Worm (Caenorhabditis elegans) whole organism, L1 larva: Measurements from ENCODE around the gene Y75B8A.19.
"Not testable (repeated sequence)": the region's sequence is repeated elsewhere in the genome, so short reads cannot be mapped to it uniquely, and the experiment has no call there.

ENCODE experiments used
- C04F5.9 ChIP-seq: sonication (generic microtip); optimal IDR thresholded peaks from 2 replicates; lab custom pipeline; 2016; ENCODE audit warnings: missing genetic modification characterization, missing compliant biosample characterization
- C34B4.2 ChIP-seq: sonication (generic microtip); optimal IDR thresholded peaks from 2 replicates; lab custom pipeline; 2017; ENCODE audit warnings: mild to moderate bottlenecking, missing genetic modification characterization, missing compliant biosample characterization
- aly-2 ChIP-seq: fragments of 150-350 bp; optimal IDR thresholded peaks from 2 replicates; lab custom pipeline; 2014; ENCODE audit warnings: missing biosample characterization, missing genetic modification characterization
- blmp-1 ChIP-seq: fragments of 150-350 bp; optimal IDR thresholded peaks from 2 replicates; lab custom pipeline; 2014; ENCODE audit warnings: missing biosample characterization, missing genetic modification characterization
- ceh-88 ChIP-seq: fragments of 200-800 bp; sonication (Bioruptor generic); IDR thresholded peaks from 2 replicates; pipeline ENCODE4 v1.3.6; 2022; ENCODE audit warnings: missing genetic modification characterization, missing compliant biosample characterization
- ces-1 ChIP-seq: fragments of 150-350 bp; optimal IDR thresholded peaks from 2 replicates; lab custom pipeline; 2014; ENCODE audit warnings: missing biosample characterization, missing genetic modification reagents, missing genetic modification characterization
- efl-1 ChIP-seq, 4 experiments: fragments of 150-350 bp; optimal IDR thresholded peaks in 3 of 4; peaks in 1 of 4; 1 replicate in 1 of 4; 2 replicates in 3 of 4; lab custom pipeline; 2014; ENCODE audit warnings: missing biosample characterization in 2 of 4, missing genetic modification characterization in 2 of 4, missing genetic modification reagents in 2 of 4
- egl-13 ChIP-seq: sonication (generic microtip); optimal IDR thresholded peaks from 2 replicates; lab custom pipeline; 2016; ENCODE audit warnings: missing genotype, missing genetic modification reagents, missing genetic modification characterization, missing compliant biosample characterization
- egl-27 ChIP-seq, 2 experiments: fragments of 150-350 bp in 1 of 2; sonication (generic microtip); optimal IDR thresholded peaks; 3 replicates each; lab custom pipeline; 2017 to 2018; ENCODE audit warnings: missing biosample characterization in 2 of 2, missing genetic modification characterization in 2 of 2, missing genetic modification reagents in 2 of 2
- elt-3 ChIP-seq, 6 experiments: fragments of 150-350 bp in 1 of 6; sonication (generic microtip); optimal IDR thresholded peaks; 2 replicates each; lab custom pipeline; 2017 to 2018; ENCODE audit warnings: missing biosample characterization in 6 of 6, missing genetic modification characterization in 6 of 6, inconsistent platforms in 1 of 6
- fkh-4 ChIP-seq: sonication (generic microtip); optimal IDR thresholded peaks from 2 replicates; lab custom pipeline; 2016; ENCODE audit warnings: missing compliant biosample characterization, missing genetic modification characterization, borderline replicate concordance
- fos-1 ChIP-seq: fragments of 150-350 bp; optimal IDR thresholded peaks from 2 replicates; lab custom pipeline; 2014; ENCODE audit warnings: missing biosample characterization, missing genetic modification characterization
- grh-1 ChIP-seq: fragments of 200-800 bp; sonication (Bioruptor generic); IDR thresholded peaks from 2 replicates; pipeline ENCODE4 v1.3.6; 2022; ENCODE audit warnings: missing genetic modification reagents, missing genetic modification characterization, missing compliant biosample characterization
- hlh-17 ChIP-seq: fragments of 200-800 bp; sonication (Bioruptor generic); optimal IDR thresholded peaks from 2 replicates; lab custom pipeline; 2018; ENCODE audit warnings: missing genetic modification characterization, mild to moderate bottlenecking, missing compliant biosample characterization, moderate library complexity, borderline replicate concordance
- hlh-4 ChIP-seq: sonication (generic microtip); optimal IDR thresholded peaks from 2 replicates; lab custom pipeline; 2016; ENCODE audit warnings: mild to moderate bottlenecking, missing genetic modification characterization, missing compliant biosample characterization
- irx-1 ChIP-seq: sonication (generic microtip); optimal IDR thresholded peaks from 2 replicates; lab custom pipeline; 2016; ENCODE audit warnings: missing genetic modification characterization, missing compliant biosample characterization
- jun-1 ChIP-seq: fragments of 150-350 bp; optimal IDR thresholded peaks from 2 replicates; lab custom pipeline; 2014; ENCODE audit warnings: missing biosample characterization, missing genetic modification reagents, missing genetic modification characterization
- lin-14 ChIP-seq: fragments of 200-800 bp; sonication (Bioruptor generic); optimal IDR thresholded peaks from 2 replicates; lab custom pipeline; 2018; ENCODE audit warnings: mild to moderate bottlenecking, missing genetic modification characterization, moderate library complexity, missing compliant biosample characterization
- lin-35 ChIP-seq, 2 experiments: fragments of 150-350 bp; optimal IDR thresholded peaks; 2 replicates each; lab custom pipeline; 2014; ENCODE audit warnings: missing biosample characterization in 2 of 2, missing genetic modification characterization in 2 of 2, missing genetic modification reagents in 2 of 2
- lin-39 ChIP-seq: fragments of 150-350 bp; optimal IDR thresholded peaks from 2 replicates; lab custom pipeline; 2014; ENCODE audit warnings: missing biosample characterization, missing genetic modification reagents, missing genetic modification characterization
- lsy-2 ChIP-seq, 2 experiments: fragments of 150-350 bp; optimal IDR thresholded peaks; 2 replicates each; lab custom pipeline; 2014; ENCODE audit warnings: missing biosample characterization in 2 of 2, missing genetic modification characterization in 2 of 2
- mdl-1 ChIP-seq, 2 experiments: fragments of 150-350 bp; optimal IDR thresholded peaks; 2 replicates each; lab custom pipeline; 2014 to 2017; ENCODE audit warnings: missing biosample characterization in 2 of 2, missing genetic modification characterization in 2 of 2, inconsistent platforms in 1 of 2
- mef-2 ChIP-seq: fragments of 150-350 bp; optimal IDR thresholded peaks from 2 replicates; lab custom pipeline; 2014; ENCODE audit warnings: missing biosample characterization, missing genetic modification characterization
- mep-1 ChIP-seq: fragments of 150-350 bp; optimal IDR thresholded peaks from 2 replicates; lab custom pipeline; 2014; ENCODE audit warnings: missing biosample characterization, missing genetic modification characterization
- nhr-19 ChIP-seq: fragments of 200-800 bp; sonication (Bioruptor generic); conservative IDR thresholded peaks from 2 replicates; pipeline ENCODE4 v1.3.6; 2022; ENCODE audit warnings: missing genetic modification characterization, missing compliant biosample characterization
- nhr-20 ChIP-seq: sonication (generic microtip); optimal IDR thresholded peaks from 2 replicates; lab custom pipeline; 2016; ENCODE audit warnings: mild to moderate bottlenecking, missing genetic modification characterization, missing compliant biosample characterization
- nhr-47 ChIP-seq: sonication (generic microtip); optimal IDR thresholded peaks from 2 replicates; lab custom pipeline; 2016; ENCODE audit warnings: mild to moderate bottlenecking, missing genetic modification characterization, moderate library complexity, missing compliant biosample characterization
- nhr-71 ChIP-seq: sonication (generic microtip); optimal IDR thresholded peaks from 2 replicates; lab custom pipeline; 2016; ENCODE audit warnings: mild to moderate bottlenecking, missing genetic modification characterization, moderate library complexity, missing compliant biosample characterization
- nhr-76 ChIP-seq: sonication (generic microtip); optimal IDR thresholded peaks from 2 replicates; lab custom pipeline; 2017; ENCODE audit warnings: missing biosample characterization, missing genetic modification characterization
- nhr-77 ChIP-seq: fragments of 150-350 bp; optimal IDR thresholded peaks from 2 replicates; lab custom pipeline; 2014; ENCODE audit warnings: missing biosample characterization, missing genetic modification characterization
- nhr-84 ChIP-seq: sonication (generic microtip); optimal IDR thresholded peaks from 2 replicates; lab custom pipeline; 2017; ENCODE audit warnings: missing biosample characterization, missing genetic modification characterization
- nhr-85 ChIP-seq: sonication (generic microtip); peaks from one replicate; lab custom pipeline; 2016; ENCODE audit warnings: missing genetic modification characterization, inconsistent platforms, missing compliant biosample characterization
- nhr-90 ChIP-seq: sonication (generic microtip); optimal IDR thresholded peaks from 2 replicates; lab custom pipeline; 2016; ENCODE audit warnings: mild to moderate bottlenecking, missing genetic modification characterization, missing compliant biosample characterization; ENCODE audit not compliant: poor library complexity
- pag-3 ChIP-seq: sonication (generic microtip); optimal IDR thresholded peaks from 2 replicates; lab custom pipeline; 2017; ENCODE audit warnings: missing genetic modification characterization, mild to moderate bottlenecking, missing compliant biosample characterization, antibody characterized with exemption, borderline replicate concordance; ENCODE audit not compliant: insufficient read depth
- pax-3 ChIP-seq: fragments of 200-800 bp; sonication (Bioruptor generic); optimal IDR thresholded peaks from 2 replicates; lab custom pipeline; 2018; ENCODE audit warnings: mild to moderate bottlenecking, missing genetic modification characterization, moderate library complexity, missing compliant biosample characterization
- pqm-1 ChIP-seq: sonication (generic microtip); optimal IDR thresholded peaks from 3 replicates; lab custom pipeline; 2017; ENCODE audit warnings: missing biosample characterization, missing genetic modification characterization
- skn-1 ChIP-seq: fragments of 150-350 bp; optimal IDR thresholded peaks from 2 replicates; lab custom pipeline; 2014; ENCODE audit warnings: missing biosample characterization, missing genetic modification characterization
- snpc-4 ChIP-seq: fragments of 150-350 bp; optimal IDR thresholded peaks from 2 replicates; lab custom pipeline; 2014; ENCODE audit warnings: missing biosample characterization, missing genetic modification characterization
- snu-23 ChIP-seq: sonication (generic microtip); optimal IDR thresholded peaks from 2 replicates; lab custom pipeline; 2016; ENCODE audit warnings: missing genetic modification characterization, missing compliant biosample characterization
- sptf-1 ChIP-seq: fragments of 150-350 bp; optimal IDR thresholded peaks from 2 replicates; lab custom pipeline; 2014; ENCODE audit warnings: missing biosample characterization, missing genetic modification characterization
- swsn-7 ChIP-seq: sonication (generic microtip); optimal IDR thresholded peaks from 2 replicates; lab custom pipeline; 2016; ENCODE audit warnings: missing genetic modification characterization, missing compliant biosample characterization
- tbx-2 ChIP-seq: sonication (generic microtip); optimal IDR thresholded peaks from 2 replicates; lab custom pipeline; 2016; ENCODE audit warnings: missing genetic modification characterization, missing compliant biosample characterization
- tlp-1 ChIP-seq: fragments of 150-350 bp; optimal IDR thresholded peaks from 2 replicates; lab custom pipeline; 2014; ENCODE audit warnings: missing biosample characterization, missing genetic modification characterization
- unc-30 ChIP-seq: sonication (generic microtip); optimal IDR thresholded peaks from 2 replicates; lab custom pipeline; 2017; ENCODE audit warnings: missing biosample characterization, missing genetic modification characterization
- unc-98 ChIP-seq: fragments of 200-800 bp; sonication (Bioruptor generic); IDR thresholded peaks from 2 replicates; pipeline ENCODE4 v1.3.6; 2022; ENCODE audit warnings: missing genetic modification characterization, missing compliant biosample characterization
- zip-4 ChIP-seq: fragments of 200-800 bp; sonication (Bioruptor generic); optimal IDR thresholded peaks from 2 replicates; lab custom pipeline; 2018; ENCODE audit warnings: mild to moderate bottlenecking, missing genetic modification characterization, moderate library complexity, missing compliant biosample characterization
- ztf-4 ChIP-seq: fragments of 150-350 bp; optimal IDR thresholded peaks from 2 replicates; lab custom pipeline; 2014; ENCODE audit warnings: missing biosample characterization, missing genetic modification characterization

Gene Y75B8A.19

DNA sequence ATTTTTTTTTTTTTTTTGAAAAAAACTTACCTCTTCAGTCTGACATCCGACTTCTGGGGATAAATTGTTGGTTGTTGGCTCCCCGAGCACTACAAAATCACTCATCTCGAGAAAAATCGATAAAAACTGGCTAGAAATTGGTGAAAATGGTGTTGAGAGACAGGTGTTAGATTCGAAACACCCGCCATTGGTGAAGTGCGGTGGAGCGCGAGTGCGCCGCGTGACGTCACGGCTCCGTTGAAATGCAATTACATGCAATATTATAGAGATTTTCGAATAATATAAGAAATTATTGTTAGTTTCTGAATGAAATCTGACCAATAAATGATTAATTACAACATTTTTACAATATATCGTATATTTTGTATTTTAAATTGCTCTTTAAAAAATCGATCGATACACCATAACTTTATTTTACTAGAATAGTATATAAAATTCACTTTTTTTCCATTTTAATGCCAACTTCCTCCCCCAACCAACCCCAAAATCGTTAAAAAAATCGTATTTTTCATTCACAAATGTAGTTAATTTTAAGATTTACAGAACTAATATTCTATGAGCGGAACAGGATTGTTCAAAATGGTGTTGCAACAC lies at the start of gene Y75B8A.19, which contains the start of gene Y75B8A.18 (continued):
- TF ChIP-seq ces-1 (GFP tag; lab: Kevin White, UChicago) (no peak), jun-1 (tag; lab: Kevin White, UChicago) (no peak), unc-30 (tag; lab: Kevin White, UChicago) (no peak), lin-39 (tag; lab: Kevin White, UChicago) (peak; percentile 45), sptf-1 (tag; lab: Kevin White, UChicago) (no peak), efl-1 (optimal IDR thresholded peaks at IDR 0.05; lab: Kevin White, UChicago) (peak; percentile 80 to 95), efl-1 (GFP tag; optimal IDR thresholded peaks at IDR 0.05 in 1 of 2; lab: Kevin White, UChicago) (peak; percentile 95 to 99), tlp-1 (tag; lab: Kevin White, UChicago) (no peak), zip-4 (GFP tag; lab: Kevin White, UChicago) (no peak), lsy-2 (tag; optimal IDR thresholded peaks at IDR 0.05; lab: Kevin White, UChicago) (peak; percentile 69 to 81), mdl-1 (tag; optimal IDR thresholded peaks at IDR 0.05; lab: Kevin White, UChicago) (peak in 1 of 2 experiments; percentile 43), fkh-4 (tag; lab: Kevin White, UChicago) (no peak), ceh-88 (GFP tag; lab: Robert Waterston, UW) (no peak), lin-14 (GFP tag; lab: Kevin White, UChicago) (no peak), nhr-71 (tag; lab: Kevin White, UChicago) (peak; percentile 78), mef-2 (no peak), egl-27 (tag; optimal IDR thresholded peaks at IDR 0.05; lab: Kevin White, UChicago) (no peak), pag-3 (no peak), skn-1 (tag; lab: Kevin White, UChicago) (no peak), nhr-84 (no peak), C04F5.9 (tag; lab: Kevin White, UChicago) (no peak), nhr-47 (tag; lab: Kevin White, UChicago) (peak; percentile 82), C34B4.2 (tag; lab: Kevin White, UChicago) (no peak), fos-1 (peak; percentile 2), snpc-4 (peak; percentile 65), pqm-1 (tag; lab: Kevin White, UChicago) (no peak), hlh-17 (GFP tag; lab: Kevin White, UChicago) (no peak), nhr-76 (no peak), blmp-1 (tag; lab: Kevin White, UChicago) (no peak), ztf-4 (tag; lab: Kevin White, UChicago) (no peak), pax-3 (tag; lab: Kevin White, UChicago) (peak; percentile 45), unc-98 (no peak)
- TF ChIP-seq, all 84 proteins: peak for 36

DNA sequence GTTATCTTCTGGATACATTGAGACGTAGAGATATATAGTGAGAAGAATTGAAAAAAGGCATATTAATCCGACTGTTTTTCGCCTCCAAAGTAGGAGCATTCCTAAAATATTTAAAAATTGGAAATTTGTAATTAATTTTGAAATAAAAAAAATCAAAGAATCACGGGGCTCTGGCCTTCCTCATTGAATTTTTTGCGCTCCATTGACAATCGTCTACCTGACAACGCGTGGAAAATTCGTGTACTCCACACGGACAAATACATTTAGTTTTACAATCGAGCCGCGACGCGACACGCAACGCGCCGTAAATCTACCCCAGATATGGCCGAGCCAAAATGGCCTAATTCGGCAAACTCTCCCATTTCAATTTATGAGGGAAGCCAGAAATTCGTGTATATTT lies 49.3 kb upstream of the Y75B8A.19 start, which contains the start of gene gly-11:
gly-11 (minus strand) TSS at position 101 of the 400 bp plus-strand sequence.
- not testable (repeated sequence) for TF ChIP-seq snpc-4, hlh-4, pag-3
- TF ChIP-seq, all 84 proteins: peak for 0; not testable (repeated sequence) for 84

DNA sequence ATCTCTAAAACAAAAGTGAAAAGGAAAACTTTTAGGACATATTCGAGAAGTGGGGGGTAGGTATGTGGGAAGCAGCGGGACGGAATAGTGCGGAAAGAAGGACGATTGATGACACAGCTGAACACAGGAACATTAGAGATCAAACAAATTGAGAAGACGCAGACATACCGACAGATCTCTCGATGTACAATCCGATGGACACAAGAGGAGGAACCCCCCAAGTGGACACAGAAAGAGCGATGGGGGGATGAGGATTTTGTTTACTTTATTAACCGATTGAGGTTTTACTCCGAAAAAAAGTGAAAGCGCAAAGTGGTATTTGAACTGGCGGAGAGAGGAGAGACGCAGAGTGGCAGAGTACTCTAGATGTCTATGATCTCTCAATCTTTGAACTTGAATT lies 48.3 kb upstream of the Y75B8A.19 start:
- TF ChIP-seq blmp-1 (tag; lab: Kevin White, UChicago) (peak; percentile 88), mdl-1 (tag; optimal IDR thresholded peaks at IDR 0.05; lab: Kevin White, UChicago) (peak in 1 of 2 experiments; percentile 3), egl-13 (tag; lab: Kevin White, UChicago) (no peak), grh-1 (GFP tag; lab: Robert Waterston, UW) (0 out of 2 replicates have a peak, but pooled peaks have one; percentile 20), nhr-19 (GFP tag; lab: Robert Waterston, UW) (peak; percentile 33), elt-3 (tag; optimal IDR thresholded peaks at IDR 0.05; lab: Kevin White, UChicago) (no peak), tbx-2 (peak; percentile 5), lin-14 (GFP tag; lab: Kevin White, UChicago) (peak; percentile 84), mef-2 (no peak), lin-35 (GFP tag; optimal IDR thresholded peaks at IDR 0.05; lab: Kevin White, UChicago) (peak in 1 of 2 experiments; percentile 14), nhr-20 (peak; percentile 32), nhr-85 (tag; lab: Kevin White, UChicago) (peak; percentile 84), snu-23 (GFP tag; lab: Kevin White, UChicago) (peak; percentile 27), efl-1 (optimal IDR thresholded peaks at IDR 0.05; lab: Kevin White, UChicago) (peak in 1 of 2 experiments; percentile 34), efl-1 (GFP tag; optimal IDR thresholded peaks at IDR 0.05 in 1 of 2; lab: Kevin White, UChicago) (peak in 1 of 2 experiments; percentile 86), nhr-77 (tag; lab: Kevin White, UChicago) (peak; percentile 52), mep-1 (tag; lab: Kevin White, UChicago) (peak; percentile 51), nhr-90 (tag; lab: Kevin White, UChicago) (peak; percentile 21), C34B4.2 (tag; lab: Kevin White, UChicago) (no peak), aly-2 (tag; lab: Kevin White, UChicago) (no peak), irx-1 (tag; lab: Kevin White, UChicago) (no peak), swsn-7 (tag; lab: Kevin White, UChicago) (peak; percentile 15)
- TF ChIP-seq, all 84 proteins: peak for 15
